Fruit fly (Drosophila melanogaster) whole organism, pupa: ENCODE data around the gene witty.

Experiments
- CG10348 ChIP-seq: fragments of 200-800 bp; sonication (Bioruptor generic); IDR thresholded peaks from 2 replicates; pipeline ENCODE4 v1.3.6; 2022; ENCODE audit warnings: missing biosample characterization, missing genetic modification characterization
- CG12605 ChIP-seq: fragments of 200-800 bp; sonication (Bioruptor generic); IDR thresholded peaks from 2 replicates; pipeline ENCODE4 v1.3.6; 2022; ENCODE audit warnings: missing biosample characterization, missing genetic modification characterization
- CG13204 ChIP-seq: fragments of 200-800 bp; sonication (Bioruptor generic); optimal IDR thresholded peaks from 2 replicates; lab custom pipeline; 2018; ENCODE audit warnings: missing biosample characterization, mild to moderate bottlenecking, missing genetic modification characterization, moderate library complexity
- CG15710 ChIP-seq: fragments of 200-800 bp; sonication (Bioruptor generic); optimal IDR thresholded peaks from 2 replicates; lab custom pipeline; 2018; ENCODE audit warnings: missing biosample characterization, mild to moderate bottlenecking, missing genetic modification characterization, moderate library complexity
- CG17806 ChIP-seq: fragments of 200-800 bp; sonication (Bioruptor generic); optimal IDR thresholded peaks from 2 replicates; lab custom pipeline; 2018; ENCODE audit warnings: missing biosample characterization, mild to moderate bottlenecking, missing genetic modification characterization, moderate library complexity
- CG32121 ChIP-seq: fragments of 200-800 bp; sonication (Bioruptor generic); IDR thresholded peaks from 2 replicates; pipeline ENCODE4 v1.3.6; 2022; ENCODE audit warnings: missing biosample characterization, missing genetic modification characterization
- D1 ChIP-seq: fragments of 200-800 bp; sonication (Bioruptor generic); optimal IDR thresholded peaks from 2 replicates; lab custom pipeline; 2018; ENCODE audit warnings: missing biosample characterization, mild to moderate bottlenecking, missing genetic modification characterization, moderate library complexity
- Ets98B ChIP-seq: fragments of 200-800 bp; sonication (Bioruptor generic); IDR thresholded peaks from 2 replicates; pipeline ENCODE4 v1.3.6; 2022; ENCODE audit warnings: missing biosample characterization, missing genetic modification characterization
- Snoo ChIP-seq: fragments of 200-800 bp; sonication (Bioruptor generic); optimal IDR thresholded peaks from 3 replicates; lab custom pipeline; 2017; ENCODE audit warnings: missing biosample characterization, mild to moderate bottlenecking, missing genetic modification characterization, inconsistent platforms
- fd96Ca ChIP-seq: fragments of 200-800 bp; sonication (Bioruptor generic); IDR thresholded peaks from 3 replicates; pipeline ENCODE4 v1.3.6; 2022; ENCODE audit warnings: missing biosample characterization, missing genetic modification characterization

- no peak for TF ChIP-seq CG12605
- TF ChIP-seq Snoo (tag; lab: Kevin White, UChicago) = peak; percentile 67
- no peak; the same call in 2 of the 3 replicates for TF ChIP-seq fd96Ca
- TF ChIP-seq CG17806 = peak; percentile 34
- peak; percentile 37 for TF ChIP-seq CG15710
- TF ChIP-seq D1 (tag; lab: Kevin White, UChicago) = no peak
- TF ChIP-seq CG32121 (GFP tag; lab: Robert Waterston, UW) = no peak
- TF ChIP-seq CG13204 = no peak
- no peak for TF ChIP-seq CG10348 (GFP tag; lab: Robert Waterston, UW)
- TF ChIP-seq Ets98B (GFP tag; lab: Robert Waterston, UW) = peak; percentile 66
Observed at dm6 chr2L:8382646-8383045, 44.6 kb downstream of the witty start, which contains the start of the genes CG13392 and Rcd4.
